Worm (Caenorhabditis elegans) whole organism, L4 larva: Measurements from ENCODE around the gene T04C10.3.

Source experiments
- F44E2.7 ChIP-seq: fragments of 200-800 bp; sonication (Bioruptor generic); IDR thresholded peaks from 2 replicates; pipeline ENCODE4 v2.1.2; 2022; ENCODE audit warnings: missing genetic modification characterization, missing compliant biosample characterization
- F49E8.2 ChIP-seq: sonication (generic microtip); optimal IDR thresholded peaks from 2 replicates; lab custom pipeline; 2016; ENCODE audit warnings: missing compliant biosample characterization, mild to moderate bottlenecking, missing genetic modification characterization, borderline replicate concordance
- ZK546.5 ChIP-seq, 2 experiments: sonication (generic microtip); optimal IDR thresholded peaks; 2 replicates each; lab custom pipeline; 2017; ENCODE audit warnings: missing biosample characterization in 2 of 2, missing genetic modification characterization in 2 of 2
- aha-1 ChIP-seq: fragments of 150-350 bp; peaks from one replicate; lab custom pipeline; 2014; ENCODE audit warnings: missing biosample characterization, missing genetic modification characterization
- attf-4 ChIP-seq: sonication (generic microtip); optimal IDR thresholded peaks from 3 replicates; lab custom pipeline; 2017; ENCODE audit warnings: missing biosample characterization, missing genetic modification characterization
- ceh-62 ChIP-seq: sonication (generic microtip); optimal IDR thresholded peaks from 2 replicates; lab custom pipeline; 2017; ENCODE audit warnings: missing biosample characterization, missing genetic modification characterization
- ces-1 ChIP-seq: fragments of 150-350 bp; sonication (generic microtip); optimal IDR thresholded peaks from 4 replicates; lab custom pipeline; 2014; ENCODE audit warnings: missing biosample characterization, missing genetic modification reagents, missing genetic modification characterization
- cey-2 ChIP-seq: sonication (generic microtip); optimal IDR thresholded peaks from 3 replicates; lab custom pipeline; 2017; ENCODE audit warnings: missing genetic modification characterization, mild to moderate bottlenecking, missing compliant biosample characterization, antibody characterized with exemption, borderline replicate concordance; ENCODE audit not compliant: insufficient read depth
- ctbp-1 ChIP-seq: fragments of 200-800 bp; sonication (Bioruptor generic); IDR thresholded peaks from 2 replicates; pipeline ENCODE4 v1.3.6; 2022; ENCODE audit warnings: missing genetic modification reagents, missing genetic modification characterization, missing compliant biosample characterization
- daf-16 ChIP-seq, 3 experiments: sonication (generic microtip); optimal IDR thresholded peaks; 2 replicates each; lab custom pipeline; 2016 to 2017; ENCODE audit warnings: missing genetic modification characterization in 3 of 3, missing genetic modification reagents in 3 of 3, mild to moderate bottlenecking in 2 of 3, missing compliant biosample characterization in 2 of 3, missing biosample characterization in 1 of 3, moderate library complexity in 1 of 3
- dmd-6 ChIP-seq: fragments of 200-800 bp; sonication (Bioruptor generic); IDR thresholded peaks from 2 replicates; pipeline ENCODE4 v1.3.6; 2022; ENCODE audit warnings: missing genetic modification reagents, missing genetic modification characterization, missing compliant biosample characterization
- dmd-8 ChIP-seq: fragments of 200-800 bp; sonication (Bioruptor generic); IDR thresholded peaks from 2 replicates; pipeline ENCODE4 v1.3.6; 2022; ENCODE audit warnings: missing genetic modification characterization, missing compliant biosample characterization
- dpl-1 ChIP-seq: fragments of 150-350 bp; optimal IDR thresholded peaks from 2 replicates; lab custom pipeline; 2014; ENCODE audit warnings: missing biosample characterization, missing genetic modification reagents, missing genetic modification characterization
- dve-1 ChIP-seq: sonication (generic microtip); optimal IDR thresholded peaks from 2 replicates; lab custom pipeline; 2017; ENCODE audit warnings: antibody characterized with exemption, mild to moderate bottlenecking, missing genetic modification characterization, missing compliant biosample characterization; ENCODE audit not compliant: insufficient read depth
- egl-27 ChIP-seq: sonication (generic microtip); optimal IDR thresholded peaks from 3 replicates; lab custom pipeline; 2017; ENCODE audit warnings: missing biosample characterization, missing genetic modification reagents, missing genetic modification characterization
- fos-1 ChIP-seq: fragments of 150-350 bp; optimal IDR thresholded peaks from 2 replicates; lab custom pipeline; 2014; ENCODE audit warnings: missing biosample characterization, missing genetic modification characterization
- jun-1 ChIP-seq: fragments of 150-350 bp; optimal IDR thresholded peaks from 2 replicates; lab custom pipeline; 2014; ENCODE audit warnings: missing biosample characterization, missing genetic modification reagents, missing genetic modification characterization
- lim-7 ChIP-seq: fragments of 200-800 bp; sonication (Bioruptor generic); IDR thresholded peaks from 2 replicates; pipeline ENCODE4 v1.3.6; 2022; ENCODE audit warnings: missing genetic modification characterization, missing compliant biosample characterization
- lin-13 ChIP-seq: fragments of 150-350 bp; optimal IDR thresholded peaks from 2 replicates; lab custom pipeline; 2014; ENCODE audit warnings: missing biosample characterization, missing genetic modification reagents, missing genetic modification characterization
- lin-39 ChIP-seq: fragments of 150-350 bp; optimal IDR thresholded peaks from 2 replicates; lab custom pipeline; 2014; ENCODE audit warnings: missing biosample characterization, missing genetic modification reagents, missing genetic modification characterization
- madf-9 ChIP-seq: fragments of 200-800 bp; sonication (Bioruptor generic); conservative IDR thresholded peaks from 2 replicates; pipeline ENCODE4 v1.3.6; 2022; ENCODE audit warnings: missing genetic modification reagents, missing genetic modification characterization, missing compliant biosample characterization
- mdl-1 ChIP-seq, 2 experiments: fragments of 150-350 bp in 1 of 2; sonication (generic microtip) in 1 of 2; optimal IDR thresholded peaks; 2 replicates each; lab custom pipeline; 2014 to 2017; ENCODE audit warnings: missing biosample characterization in 2 of 2, missing genetic modification characterization in 2 of 2
- nhr-111 ChIP-seq: fragments of 200-800 bp; sonication (Bioruptor generic); optimal IDR thresholded peaks from 2 replicates; lab custom pipeline; 2018; ENCODE audit warnings: mild to moderate bottlenecking, missing genetic modification characterization, missing compliant biosample characterization
- nhr-25 ChIP-seq: sonication (generic microtip); optimal IDR thresholded peaks from 2 replicates; lab custom pipeline; 2017; ENCODE audit warnings: missing genetic modification characterization, mild to moderate bottlenecking, missing compliant biosample characterization, antibody characterized with exemption, moderate library complexity, borderline replicate concordance; ENCODE audit not compliant: insufficient read depth
- nhr-76 ChIP-seq: fragments of 150-350 bp; optimal IDR thresholded peaks from 2 replicates; lab custom pipeline; 2014; ENCODE audit warnings: missing biosample characterization, missing genetic modification characterization
- nhr-77 ChIP-seq: fragments of 150-350 bp; optimal IDR thresholded peaks from 2 replicates; lab custom pipeline; 2014; ENCODE audit warnings: missing biosample characterization, missing genetic modification characterization
- pha-4 ChIP-seq, 2 experiments: fragments of 150-350 bp in 1 of 2; fragments of 200-800 bp in 1 of 2; sonication (Bioruptor generic) in 1 of 2; IDR thresholded peaks in 1 of 2; optimal IDR thresholded peaks in 1 of 2; 2 replicates each; pipeline versions ENCODE4 v1.3.6 to Lab custom; 2014 to 2022; ENCODE audit warnings: missing genetic modification characterization in 2 of 2, missing genetic modification reagents in 2 of 2, missing biosample characterization in 1 of 2, missing compliant biosample characterization in 1 of 2
- sdz-12 ChIP-seq: fragments of 200-800 bp; sonication (Bioruptor generic); optimal IDR thresholded peaks from 2 replicates; lab custom pipeline; 2018; ENCODE audit warnings: mild to moderate bottlenecking, missing genetic modification characterization, missing compliant biosample characterization
- tra-1 ChIP-seq: fragments of 200-800 bp; sonication (Bioruptor generic); IDR thresholded peaks from 2 replicates; pipeline ENCODE4 v1.3.6; 2022; ENCODE audit warnings: missing genetic modification reagents, missing genetic modification characterization, missing compliant biosample characterization
- unc-130 ChIP-seq: sonication (generic microtip); optimal IDR thresholded peaks from 2 replicates; lab custom pipeline; 2016; ENCODE audit warnings: missing genetic modification reagents, missing genetic modification characterization, missing compliant biosample characterization
- unc-62 ChIP-seq, 3 experiments: fragments of 150-350 bp in 1 of 3; sonication (generic microtip); optimal IDR thresholded peaks in 2 of 3; peaks in 1 of 3; 1 replicate in 1 of 3; 2 replicates in 2 of 3; lab custom pipeline; 2014 to 2017; ENCODE audit warnings: missing biosample characterization in 3 of 3, missing genetic modification characterization in 3 of 3, missing genetic modification reagents in 3 of 3, missing genotype in 1 of 3
- zag-1 ChIP-seq: fragments of 150-350 bp; optimal IDR thresholded peaks from 2 replicates; lab custom pipeline; 2014; ENCODE audit warnings: missing biosample characterization, missing genetic modification characterization
- zfp-2 ChIP-seq: sonication (generic microtip); optimal IDR thresholded peaks from 2 replicates; lab custom pipeline; 2016; ENCODE audit warnings: mild to moderate bottlenecking, missing genetic modification characterization, missing compliant biosample characterization
- zip-11 ChIP-seq: fragments of 200-800 bp; sonication (Bioruptor generic); IDR thresholded peaks from 2 replicates; pipeline ENCODE4 v1.3.6; 2022; ENCODE audit warnings: missing genetic modification characterization, missing compliant biosample characterization

Gene T04C10.3

DNA sequence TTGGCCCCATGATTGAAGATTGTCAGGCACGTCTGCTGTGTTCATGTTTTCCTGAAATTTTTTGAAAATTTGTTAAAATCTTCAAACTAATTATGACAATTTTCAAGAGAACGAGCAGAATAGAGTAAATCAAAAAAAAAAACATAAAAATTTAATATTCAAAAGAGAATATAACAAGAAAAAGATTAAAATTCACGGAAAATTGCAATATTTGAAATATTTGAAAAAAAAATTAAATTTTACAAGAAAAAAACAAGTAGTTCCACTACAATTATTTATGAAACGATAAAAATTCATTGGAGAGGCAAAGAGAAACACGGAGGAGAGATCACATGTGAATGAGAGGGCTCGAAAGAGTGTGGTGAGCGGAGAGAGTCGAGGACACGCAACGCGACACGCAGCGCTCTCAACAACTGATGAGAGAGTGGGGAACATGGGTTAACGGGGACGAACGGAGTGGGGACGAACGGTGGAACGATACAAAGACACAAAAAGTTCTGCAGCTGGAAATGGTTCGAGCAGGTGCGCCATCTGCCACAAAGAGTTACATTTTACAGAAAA is 12.4 kb downstream of the T04C10.3 start, which contains the start of gene mbk-1 (continued):
- TF ChIP-seq ZK546.5 (tag; optimal IDR thresholded peaks at IDR 0.05; lab: Kevin White, UChicago) (no peak), F44E2.7 (GFP tag; lab: Robert Waterston, UW) (no peak), fos-1 (tag; lab: Kevin White, UChicago) (no peak), zip-11 (GFP tag; lab: Robert Waterston, UW) (no peak), cey-2 (no peak), nhr-76 (tag; lab: Kevin White, UChicago) (no peak), dmd-8 (GFP tag; lab: Robert Waterston, UW) (no peak), dmd-6 (peak; percentile 75), pha-4 (GFP tag; IDR thresholded peaks at IDR 0.05; lab: Robert Waterston, UW) (no peak), pha-4 (tag; optimal IDR thresholded peaks at IDR 0.05; lab: Kevin White, UChicago) (no peak), lin-13 (peak; percentile 17), jun-1 (tag; lab: Kevin White, UChicago) (no peak), lim-7 (GFP tag; lab: Robert Waterston, UW) (no peak), egl-27 (tag; lab: Kevin White, UChicago) (no peak), madf-9 (GFP tag; lab: Robert Waterston, UW) (0 out of 2 replicates have a peak, but pooled peaks have one; percentile 9), mdl-1 (tag; optimal IDR thresholded peaks at IDR 0.05; lab: Kevin White, UChicago) (peak; percentile 49 to 90)
- TF ChIP-seq, all 104 proteins: peak for 33

DNA sequence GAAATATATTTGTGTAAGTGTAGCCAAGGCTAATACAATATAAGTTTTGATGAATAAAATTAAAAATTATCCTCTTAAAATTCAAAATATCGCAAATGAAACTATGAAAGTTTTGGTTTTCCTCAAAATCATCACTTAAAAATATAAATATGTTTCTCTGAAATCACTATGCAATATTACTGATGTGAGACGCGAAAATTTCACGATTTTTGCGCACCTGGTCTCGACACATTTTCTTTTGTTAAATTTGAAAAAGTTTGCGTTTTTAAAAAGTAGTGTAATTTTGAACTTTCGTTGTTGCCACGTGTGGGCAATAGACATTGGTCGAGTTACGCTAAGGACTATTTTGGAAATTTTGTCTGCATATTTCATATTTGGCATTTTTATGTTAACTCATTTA is 16.6 kb downstream of the T04C10.3 start:
- TF ChIP-seq daf-16 (GFP tag; optimal IDR thresholded peaks at IDR 0.05; lab: Kevin White, UChicago) (no peak), daf-16 (tag; optimal IDR thresholded peaks at IDR 0.05; lab: Kevin White, UChicago) (no peak), nhr-77 (tag; lab: Kevin White, UChicago) (no peak), unc-62 (GFP tag; optimal IDR thresholded peaks at IDR 0.05 in 1 of 2; lab: Kevin White, UChicago) (peak in 1 of 2 experiments; percentile 4), unc-62 (tag; optimal IDR thresholded peaks at IDR 0.05; lab: Kevin White, UChicago) (no peak), aha-1 (peak; percentile 96)

DNA sequence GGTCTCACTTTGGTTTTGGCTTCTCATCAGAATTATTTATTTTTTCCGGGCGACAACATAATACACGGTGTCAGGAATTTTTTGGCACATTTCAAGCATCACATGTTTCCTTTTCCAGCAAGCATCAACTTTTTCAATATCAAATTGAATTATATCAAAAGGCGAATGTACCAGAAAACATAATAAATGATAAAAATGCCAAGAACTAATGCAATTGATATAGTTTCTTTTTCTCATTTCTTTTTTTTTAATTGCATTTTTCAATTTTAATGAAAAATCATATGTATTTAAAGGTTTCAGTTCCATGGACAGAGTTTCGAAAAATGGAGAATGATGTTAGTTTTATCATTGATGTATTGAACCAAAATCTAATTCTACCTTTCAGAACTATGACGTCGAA is 19.4 kb downstream of the T04C10.3 start, which contains the start of gene dpf-2:
Gene dpf-2, plus strand, starts transcription at position 301 of the 400 bp plus-strand sequence.
- TF ChIP-seq aha-1 (peak; percentile 10), ceh-62 (tag; lab: Kevin White, UChicago) (no peak)

DNA sequence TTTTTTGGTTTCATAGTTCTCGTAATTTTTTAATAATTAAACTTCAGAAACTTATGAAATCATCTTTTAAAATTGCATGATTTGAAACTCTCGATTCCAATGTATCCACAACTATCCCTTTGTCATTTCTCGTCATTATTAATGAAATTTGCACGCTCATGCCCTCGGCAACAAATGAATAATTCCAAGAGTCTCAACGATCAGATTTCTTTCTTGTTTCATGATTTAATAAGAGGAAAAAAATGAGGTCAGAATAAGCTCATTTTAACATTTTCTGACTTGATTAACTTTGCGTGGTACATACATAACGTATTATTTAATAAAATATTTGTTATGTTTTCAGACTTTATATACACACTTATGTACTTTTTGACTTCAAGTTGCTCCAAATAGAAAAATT is 26.2 kb downstream of the T04C10.3 start:
- no peak for TF ChIP-seq dpl-1 (GFP tag; lab: Kevin White, UChicago)
- TF ChIP-seq sdz-12 (GFP tag; lab: Kevin White, UChicago), result no peak
- TF ChIP-seq lin-13, result no peak
- TF ChIP-seq egl-27 (tag; lab: Kevin White, UChicago), result no peak
- TF ChIP-seq unc-130, result no peak
- TF ChIP-seq zag-1 (tag; lab: Kevin White, UChicago), result no peak
- no peak for TF ChIP-seq ces-1 (GFP tag; lab: Kevin White, UChicago)
- no peak for TF ChIP-seq tra-1
- no peak for TF ChIP-seq pha-4 (GFP tag; IDR thresholded peaks at IDR 0.05; lab: Robert Waterston, UW)
- TF ChIP-seq pha-4 (tag; optimal IDR thresholded peaks at IDR 0.05; lab: Kevin White, UChicago), result no peak
- TF ChIP-seq nhr-111 (GFP tag; lab: Kevin White, UChicago), result no peak
- no peak for TF ChIP-seq ctbp-1 (GFP tag; lab: Robert Waterston, UW)
- TF ChIP-seq dve-1 (tag; lab: Kevin White, UChicago), result no peak
- TF ChIP-seq F49E8.2 (tag; lab: Kevin White, UChicago), result no peak
- no peak for TF ChIP-seq attf-4
- no peak for TF ChIP-seq zfp-2 (tag; lab: Kevin White, UChicago)
- TF ChIP-seq lin-39 (tag; lab: Kevin White, UChicago), result no peak
- TF ChIP-seq nhr-25 (tag; lab: Kevin White, UChicago), result no peak
- TF ChIP-seq aha-1, result no peak
- no peak for TF ChIP-seq nhr-76 (tag; lab: Kevin White, UChicago)
- TF ChIP-seq ceh-62 (tag; lab: Kevin White, UChicago), result no peak
